Worm (Caenorhabditis elegans) whole organism, L3 larva: Measurements from ENCODE around the gene gldi-5.

ENCODE experiments used
- mdl-1 ChIP-seq: fragments of 150-350 bp; optimal IDR thresholded peaks from 2 replicates; lab custom pipeline; 2014; ENCODE audit warnings: missing biosample characterization, missing genetic modification characterization
- nhr-237 ChIP-seq: fragments of 150-350 bp; optimal IDR thresholded peaks from 2 replicates; lab custom pipeline; 2014; ENCODE audit warnings: missing biosample characterization, missing genetic modification characterization

DNA sequence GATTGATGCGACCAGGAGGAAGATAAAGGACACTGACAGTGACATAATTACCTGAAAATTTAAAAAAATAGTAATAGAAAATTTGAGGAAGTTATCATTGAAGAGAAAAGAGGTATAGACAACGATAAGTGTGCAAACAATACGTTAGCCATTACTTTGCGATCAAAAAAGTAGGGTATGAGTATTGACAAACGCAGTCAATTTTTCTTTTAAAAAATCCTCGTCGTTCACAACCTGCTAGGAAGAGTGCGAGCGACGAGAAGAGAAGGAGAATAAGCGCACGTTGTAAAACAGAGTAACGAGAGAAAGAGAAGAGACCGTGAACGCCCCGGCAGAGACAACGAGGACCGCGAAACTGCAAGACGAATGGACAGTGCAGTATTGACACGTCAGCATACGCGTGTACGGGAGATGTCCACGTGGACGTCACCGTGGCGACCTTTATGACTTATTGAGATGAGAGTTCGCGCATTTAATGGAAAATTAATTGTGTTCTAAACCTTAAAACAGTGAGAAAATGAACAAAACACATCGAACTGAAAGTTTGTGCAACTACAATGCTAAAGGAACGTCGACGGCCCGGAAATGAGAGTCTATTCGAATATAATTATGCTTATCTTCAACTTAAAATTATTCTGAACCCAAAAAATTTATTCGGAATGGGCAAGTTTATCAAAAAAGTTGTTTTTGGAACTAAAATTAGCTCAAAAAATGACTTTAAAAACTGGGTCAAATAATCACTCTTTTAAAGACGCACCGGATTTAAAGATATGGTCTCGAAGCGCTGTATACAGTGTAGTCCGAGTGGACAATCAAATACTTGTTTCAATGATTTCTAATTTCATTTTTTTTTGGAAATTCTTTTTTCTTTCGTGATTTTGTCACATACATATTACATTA lies 24.6 kb downstream of the gldi-5 start, which contains the start of the genes pdi-1 and C14B1.2:
- TF ChIP-seq mdl-1 (tag; lab: Kevin White, UChicago) (peak; percentile 5), nhr-237 (no peak)
